Worm (Caenorhabditis elegans) whole organism, L4 larva: ENCODE measurements around the gene F40F9.10.

ENCODE experiments used
- D1046.2 ChIP-seq: fragments of 200-800 bp; sonication (Bioruptor generic); IDR thresholded peaks from 2 replicates; pipeline ENCODE4 v1.3.6; 2022; ENCODE audit warnings: missing genetic modification characterization, missing compliant biosample characterization
- T20F7.1 ChIP-seq: fragments of 200-800 bp; sonication (Bioruptor generic); optimal IDR thresholded peaks from 2 replicates; lab custom pipeline; 2018; ENCODE audit warnings: mild to moderate bottlenecking, missing genetic modification characterization, missing compliant biosample characterization
- Y5F2A.4 ChIP-seq: fragments of 200-800 bp; sonication (Bioruptor generic); optimal IDR thresholded peaks from 2 replicates; lab custom pipeline; 2018; ENCODE audit warnings: mild to moderate bottlenecking, missing genetic modification characterization, missing compliant biosample characterization
- ZK546.5 ChIP-seq, 2 experiments: sonication (generic microtip); optimal IDR thresholded peaks; 2 replicates each; lab custom pipeline; 2017; ENCODE audit warnings: missing biosample characterization in 2 of 2, missing genetic modification characterization in 2 of 2
- aha-1 ChIP-seq: fragments of 150-350 bp; peaks from one replicate; lab custom pipeline; 2014; ENCODE audit warnings: missing biosample characterization, missing genetic modification characterization
- ama-1 ChIP-seq: fragments of 150-350 bp; optimal IDR thresholded peaks from 2 replicates; lab custom pipeline; 2014; ENCODE audit warnings: inconsistent platforms, mixed read lengths
- arid-1 ChIP-seq: fragments of 200-800 bp; sonication (Bioruptor generic); conservative IDR thresholded peaks from 2 replicates; pipeline ENCODE4 v1.3.6; 2022; ENCODE audit warnings: missing genetic modification reagents, missing genetic modification characterization, missing compliant biosample characterization
- attf-4 ChIP-seq: sonication (generic microtip); optimal IDR thresholded peaks from 3 replicates; lab custom pipeline; 2017; ENCODE audit warnings: missing biosample characterization, missing genetic modification characterization
- ceh-32 ChIP-seq: sonication (generic microtip); optimal IDR thresholded peaks from 2 replicates; lab custom pipeline; 2016; ENCODE audit warnings: mild to moderate bottlenecking, missing genetic modification characterization, missing compliant biosample characterization; ENCODE audit not compliant: poor library complexity
- ces-1 ChIP-seq: fragments of 150-350 bp; sonication (generic microtip); optimal IDR thresholded peaks from 4 replicates; lab custom pipeline; 2014; ENCODE audit warnings: missing biosample characterization, missing genetic modification reagents, missing genetic modification characterization
- daf-16 ChIP-seq, 3 experiments: sonication (generic microtip); optimal IDR thresholded peaks; 2 replicates each; lab custom pipeline; 2016 to 2017; ENCODE audit warnings: missing genetic modification characterization in 3 of 3, missing genetic modification reagents in 3 of 3, mild to moderate bottlenecking in 2 of 3, missing compliant biosample characterization in 2 of 3, missing biosample characterization in 1 of 3, moderate library complexity in 1 of 3
- daf-8 ChIP-seq: fragments of 200-800 bp; sonication (Bioruptor generic); IDR thresholded peaks from 2 replicates; pipeline ENCODE4 v1.3.6; 2022; ENCODE audit warnings: missing genetic modification characterization, missing compliant biosample characterization
- dmd-6 ChIP-seq: fragments of 200-800 bp; sonication (Bioruptor generic); IDR thresholded peaks from 2 replicates; pipeline ENCODE4 v1.3.6; 2022; ENCODE audit warnings: missing genetic modification reagents, missing genetic modification characterization, missing compliant biosample characterization
- dmd-9 ChIP-seq: fragments of 200-800 bp; sonication (Bioruptor generic); IDR thresholded peaks from 2 replicates; pipeline ENCODE4 v1.3.6; 2022; ENCODE audit warnings: missing genetic modification reagents, missing genetic modification characterization, missing compliant biosample characterization
- dve-1 ChIP-seq: sonication (generic microtip); optimal IDR thresholded peaks from 2 replicates; lab custom pipeline; 2017; ENCODE audit warnings: antibody characterized with exemption, mild to moderate bottlenecking, missing genetic modification characterization, missing compliant biosample characterization; ENCODE audit not compliant: insufficient read depth
- egl-43 ChIP-seq: fragments of 200-800 bp; sonication (Bioruptor generic); IDR thresholded peaks from 2 replicates; pipeline ENCODE4 v1.3.6; 2022; ENCODE audit warnings: missing genetic modification reagents, missing genetic modification characterization, missing compliant biosample characterization
- hlh-11 ChIP-seq: fragments of 200-800 bp; sonication (Bioruptor generic); optimal IDR thresholded peaks from 2 replicates; lab custom pipeline; 2018; ENCODE audit warnings: mild to moderate bottlenecking, missing genetic modification characterization, missing compliant biosample characterization
- hlh-30 ChIP-seq: sonication (generic microtip); optimal IDR thresholded peaks from 2 replicates; lab custom pipeline; 2017; ENCODE audit warnings: antibody characterized with exemption, mild to moderate bottlenecking, missing genetic modification characterization, missing compliant biosample characterization; ENCODE audit not compliant: insufficient read depth
- jun-1 ChIP-seq: fragments of 150-350 bp; optimal IDR thresholded peaks from 2 replicates; lab custom pipeline; 2014; ENCODE audit warnings: missing biosample characterization, missing genetic modification reagents, missing genetic modification characterization
- lin-1 ChIP-seq: fragments of 200-800 bp; sonication (Bioruptor generic); IDR thresholded peaks from 2 replicates; pipeline ENCODE4 v1.3.6; 2022; ENCODE audit warnings: missing genetic modification reagents, missing genetic modification characterization, missing compliant biosample characterization
- lin-13 ChIP-seq: fragments of 150-350 bp; optimal IDR thresholded peaks from 2 replicates; lab custom pipeline; 2014; ENCODE audit warnings: missing biosample characterization, missing genetic modification reagents, missing genetic modification characterization
- lin-29 ChIP-seq: fragments of 200-800 bp; sonication (Bioruptor generic); IDR thresholded peaks from 2 replicates; pipeline ENCODE4 v1.3.6; 2022; ENCODE audit warnings: missing genetic modification reagents, missing genetic modification characterization, missing compliant biosample characterization
- lin-38 ChIP-seq: fragments of 200-800 bp; sonication (Bioruptor generic); IDR thresholded peaks from 2 replicates; pipeline ENCODE4 v1.3.6; 2022; ENCODE audit warnings: missing genetic modification reagents, missing genetic modification characterization, missing compliant biosample characterization
- lin-39 ChIP-seq: fragments of 150-350 bp; optimal IDR thresholded peaks from 2 replicates; lab custom pipeline; 2014; ENCODE audit warnings: missing biosample characterization, missing genetic modification reagents, missing genetic modification characterization
- mdl-1 ChIP-seq, 2 experiments: fragments of 150-350 bp in 1 of 2; sonication (generic microtip) in 1 of 2; optimal IDR thresholded peaks; 2 replicates each; lab custom pipeline; 2014 to 2017; ENCODE audit warnings: missing biosample characterization in 2 of 2, missing genetic modification characterization in 2 of 2
- mdt-29 ChIP-seq: fragments of 200-800 bp; sonication (Bioruptor generic); IDR thresholded peaks from 2 replicates; pipeline ENCODE4 v1.3.6; 2022; ENCODE audit warnings: missing genetic modification reagents, missing genetic modification characterization, missing compliant biosample characterization
- mes-2 ChIP-seq: sonication (generic microtip); optimal IDR thresholded peaks from 2 replicates; lab custom pipeline; 2016; ENCODE audit warnings: missing genotype, mild to moderate bottlenecking, missing genetic modification characterization, missing compliant biosample characterization; ENCODE audit not compliant: poor library complexity, severe bottlenecking
- mxl-2 ChIP-seq: fragments of 200-800 bp; sonication (Bioruptor generic); conservative IDR thresholded peaks from 2 replicates; pipeline ENCODE4 v1.3.6; 2022; ENCODE audit warnings: missing genetic modification reagents, missing genetic modification characterization, missing compliant biosample characterization
- mxl-3 ChIP-seq: fragments of 200-800 bp; sonication (Bioruptor generic); optimal IDR thresholded peaks from 2 replicates; lab custom pipeline; 2018; ENCODE audit warnings: mild to moderate bottlenecking, missing genetic modification characterization, missing compliant biosample characterization
- nhr-28 ChIP-seq: fragments of 150-350 bp; optimal IDR thresholded peaks from 2 replicates; lab custom pipeline; 2014; ENCODE audit warnings: missing biosample characterization, missing genetic modification characterization
- nhr-41 ChIP-seq: fragments of 200-800 bp; sonication (Bioruptor generic); IDR thresholded peaks from 2 replicates; pipeline ENCODE4 v1.3.6; 2022; ENCODE audit warnings: missing genetic modification reagents, missing genetic modification characterization, missing compliant biosample characterization
- nhr-42 ChIP-seq: fragments of 200-800 bp; sonication (Bioruptor generic); IDR thresholded peaks from 2 replicates; pipeline ENCODE4 v1.3.6; 2022; ENCODE audit warnings: missing genetic modification characterization, missing compliant biosample characterization
- nhr-48 ChIP-seq: sonication (generic microtip); optimal IDR thresholded peaks from 2 replicates; lab custom pipeline; 2016; ENCODE audit warnings: mild to moderate bottlenecking, missing genetic modification characterization, missing compliant biosample characterization
- nhr-76 ChIP-seq: fragments of 150-350 bp; optimal IDR thresholded peaks from 2 replicates; lab custom pipeline; 2014; ENCODE audit warnings: missing biosample characterization, missing genetic modification characterization
- pqm-1 ChIP-seq: sonication (generic microtip); optimal IDR thresholded peaks from 2 replicates; lab custom pipeline; 2017; ENCODE audit warnings: missing biosample characterization, missing genetic modification characterization
- snpc-4 ChIP-seq: fragments of 150-350 bp; optimal IDR thresholded peaks from 2 replicates; lab custom pipeline; 2014; ENCODE audit warnings: missing biosample characterization, missing genetic modification characterization
- spr-3 ChIP-seq: fragments of 200-800 bp; sonication (Bioruptor generic); optimal IDR thresholded peaks from 2 replicates; lab custom pipeline; 2018; ENCODE audit warnings: mild to moderate bottlenecking, missing genetic modification characterization, missing compliant biosample characterization
- zfp-2 ChIP-seq: sonication (generic microtip); optimal IDR thresholded peaks from 2 replicates; lab custom pipeline; 2016; ENCODE audit warnings: mild to moderate bottlenecking, missing genetic modification characterization, missing compliant biosample characterization
- zfp-3 ChIP-seq: fragments of 200-800 bp; sonication (Bioruptor generic); conservative IDR thresholded peaks from 2 replicates; pipeline ENCODE4 v1.3.6; 2022; ENCODE audit warnings: missing genetic modification reagents, missing genetic modification characterization, missing compliant biosample characterization
- zip-11 ChIP-seq: fragments of 200-800 bp; sonication (Bioruptor generic); IDR thresholded peaks from 2 replicates; pipeline ENCODE4 v1.3.6; 2022; ENCODE audit warnings: missing genetic modification characterization, missing compliant biosample characterization

F40F9.10 gene

DNA sequence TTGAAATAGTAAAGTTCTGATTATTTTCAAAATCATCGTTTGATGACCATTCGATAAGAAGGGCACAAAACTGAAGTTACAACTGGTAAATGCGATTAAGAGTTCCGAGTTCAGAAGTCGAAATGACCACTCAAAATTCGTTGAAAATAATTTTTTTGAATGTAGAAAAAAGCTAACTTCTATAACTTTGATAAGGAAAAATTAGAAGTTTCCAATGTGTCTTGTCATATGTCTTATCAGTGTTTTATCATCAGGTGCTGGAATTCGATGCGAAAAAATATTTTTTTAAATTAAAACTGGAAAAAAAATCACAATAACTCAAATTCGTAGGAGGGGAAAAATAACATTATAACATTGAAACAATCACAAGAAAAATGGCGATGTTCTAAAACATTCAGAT is 12.3 kb upstream of the F40F9.10 start (continued):
- no peak for TF ChIP-seq spr-3
- TF ChIP-seq zip-11 (GFP tag; lab: Robert Waterston, UW): no peak
- peak; percentile 29 for TF ChIP-seq nhr-28 (tag; lab: Kevin White, UChicago)
- no peak for TF ChIP-seq mxl-2 (GFP tag; lab: Robert Waterston, UW)
- TF ChIP-seq arid-1 (GFP tag; lab: Robert Waterston, UW): no peak
- no peak for TF ChIP-seq nhr-48 (tag; lab: Kevin White, UChicago)
- TF ChIP-seq nhr-41 (GFP tag; lab: Robert Waterston, UW): no peak
- no peak for TF ChIP-seq lin-1 (GFP tag; lab: Robert Waterston, UW)
- TF ChIP-seq ceh-32 (tag; lab: Kevin White, UChicago): no peak
- no peak for TF ChIP-seq ces-1 (GFP tag; lab: Kevin White, UChicago)
- TF ChIP-seq daf-8 (GFP tag; lab: Robert Waterston, UW): no peak
- no peak for TF ChIP-seq mxl-3 (GFP tag; lab: Kevin White, UChicago)
- TF ChIP-seq nhr-76 (tag; lab: Kevin White, UChicago): no peak
- TF ChIP-seq egl-43 (GFP tag; lab: Robert Waterston, UW): no peak
- no peak for TF ChIP-seq jun-1 (tag; lab: Kevin White, UChicago)
- no peak for TF ChIP-seq mdl-1 (tag; optimal IDR thresholded peaks at IDR 0.05; lab: Kevin White, UChicago)
- TF ChIP-seq T20F7.1: no peak
- TF ChIP-seq pqm-1 (tag; lab: Kevin White, UChicago): peak; percentile 65
- TF ChIP-seq aha-1: peak; percentile 38
- no peak for TF ChIP-seq zfp-3 (GFP tag; lab: Robert Waterston, UW)
- no peak for TF ChIP-seq dmd-9 (GFP tag; lab: Robert Waterston, UW)
- TF ChIP-seq nhr-42: no peak
- no peak for TF ChIP-seq ZK546.5 (tag; optimal IDR thresholded peaks at IDR 0.05; lab: Kevin White, UChicago)
- TF ChIP-seq Y5F2A.4 (GFP tag; lab: Kevin White, UChicago): no peak
- TF ChIP-seq D1046.2 (GFP tag; lab: Robert Waterston, UW): no peak
- TF ChIP-seq dmd-6 (GFP tag; lab: Robert Waterston, UW): peak; percentile 30; the same call in 1 of the 2 replicates
- no peak for TF ChIP-seq lin-38 (GFP tag; lab: Robert Waterston, UW)
- no peak for TF ChIP-seq lin-29 (GFP tag; lab: Robert Waterston, UW)
- TF ChIP-seq snpc-4 (tag; lab: Kevin White, UChicago): no peak
- TF ChIP-seq lin-13: no peak

DNA sequence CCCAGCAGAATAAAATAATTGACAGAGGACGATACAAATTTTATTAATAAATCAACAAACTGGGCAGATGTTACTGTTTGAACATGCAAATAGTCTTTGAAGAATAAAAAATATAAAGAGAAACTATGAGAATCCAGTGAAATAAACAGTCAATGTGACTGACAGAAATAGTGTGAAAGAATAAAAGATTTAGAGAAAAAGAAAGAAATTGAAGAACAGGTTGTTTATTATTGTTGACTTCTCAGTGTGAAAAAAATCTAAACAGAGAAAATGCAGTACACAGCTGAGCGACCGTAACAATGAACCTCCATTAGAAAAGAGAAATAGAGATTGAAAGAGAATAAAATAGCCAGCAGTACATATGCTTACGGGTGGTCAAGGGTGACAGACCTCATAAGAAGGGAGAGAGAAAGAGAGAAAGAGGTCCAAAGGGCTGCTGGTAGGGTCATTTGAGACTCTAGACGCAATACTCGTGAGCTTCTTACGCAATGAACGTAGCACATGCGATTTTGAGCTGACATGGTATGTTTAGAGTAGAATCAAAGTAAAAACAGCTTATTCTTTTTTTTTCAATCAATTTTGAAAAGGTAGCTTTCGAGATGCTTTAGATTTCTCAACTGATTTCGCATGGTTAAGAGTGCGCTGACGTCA is 10.7 kb upstream of the F40F9.10 start, which contains the start of gene slcr-46.3:
Gene slcr-46.3 (minus strand): TSS at position 86 of the 651 bp plus-strand sequence.
- TF ChIP-seq mdl-1 (tag; optimal IDR thresholded peaks at IDR 0.05; lab: Kevin White, UChicago): peak in 1 of 2 experiments; percentile 51
- no peak for TF ChIP-seq mes-2 (tag; lab: Kevin White, UChicago)
- TF ChIP-seq hlh-30 (tag; lab: Kevin White, UChicago): peak; percentile 38
- no peak for TF ChIP-seq daf-16 (GFP tag; optimal IDR thresholded peaks at IDR 0.05; lab: Kevin White, UChicago)
- peak; percentile 18 for TF ChIP-seq daf-16 (tag; optimal IDR thresholded peaks at IDR 0.05; lab: Kevin White, UChicago)
- no peak for TF ChIP-seq mdt-29
- TF ChIP-seq lin-39: no peak
- TF ChIP-seq Y5F2A.4 (GFP tag; lab: Kevin White, UChicago): no peak
- no peak for TF ChIP-seq attf-4 (tag; lab: Kevin White, UChicago)
- TF ChIP-seq ama-1 (lab: Kevin White, UChicago): no peak
- TF ChIP-seq zfp-2: no peak
- peak; percentile 7 for TF ChIP-seq hlh-11 (tag; lab: Kevin White, UChicago)
- TF ChIP-seq dve-1 (tag; lab: Kevin White, UChicago): peak; percentile 23
- TF ChIP-seq, all 104 proteins: peak for 5
